Worm (Caenorhabditis elegans): ENCODE data around the gene unc-84.

- TF ChIP-seq dao-5 (tag; optimal IDR thresholded peaks at IDR 0.05) (no peak), him-1 (tag; optimal IDR thresholded peaks at IDR 0.05) (no peak), W03F9.2 (tag; optimal IDR thresholded peaks at IDR 0.05) (no peak)
Observed at ce11 chrX:13556066-13556465, 28.5 kb upstream of the unc-84 start, which contains the start of gene glb-20.

All from whole organism, L4/young adult.